Worm (Caenorhabditis elegans) whole organism, L4 larva: Measurements from ENCODE around the gene F54E4.2.

ENCODE experiments used
- T20F7.1 ChIP-seq: fragments of 200-800 bp; sonication (Bioruptor generic); optimal IDR thresholded peaks from 2 replicates; lab custom pipeline; 2018; ENCODE audit warnings: mild to moderate bottlenecking, missing genetic modification characterization, missing compliant biosample characterization
- Y105C5A.15 ChIP-seq: fragments of 200-800 bp; sonication (Bioruptor generic); IDR thresholded peaks from 2 replicates; pipeline ENCODE4 v1.3.6; 2022; ENCODE audit warnings: missing genetic modification characterization, missing compliant biosample characterization
- Y5F2A.4 ChIP-seq: fragments of 200-800 bp; sonication (Bioruptor generic); optimal IDR thresholded peaks from 2 replicates; lab custom pipeline; 2018; ENCODE audit warnings: mild to moderate bottlenecking, missing genetic modification characterization, missing compliant biosample characterization
- ZK546.5 ChIP-seq, 2 experiments: sonication (generic microtip); optimal IDR thresholded peaks; 2 replicates each; lab custom pipeline; 2017; ENCODE audit warnings: missing biosample characterization in 2 of 2, missing genetic modification characterization in 2 of 2
- aha-1 ChIP-seq: fragments of 150-350 bp; peaks from one replicate; lab custom pipeline; 2014; ENCODE audit warnings: missing biosample characterization, missing genetic modification characterization
- ceh-20 ChIP-seq: fragments of 200-800 bp; sonication (Bioruptor generic); IDR thresholded peaks from 2 replicates; pipeline ENCODE4 v1.3.6; 2022; ENCODE audit warnings: missing genetic modification reagents, missing genetic modification characterization, missing compliant biosample characterization
- cey-2 ChIP-seq: sonication (generic microtip); optimal IDR thresholded peaks from 3 replicates; lab custom pipeline; 2017; ENCODE audit warnings: missing genetic modification characterization, mild to moderate bottlenecking, missing compliant biosample characterization, antibody characterized with exemption, borderline replicate concordance; ENCODE audit not compliant: insufficient read depth
- ctbp-1 ChIP-seq: fragments of 200-800 bp; sonication (Bioruptor generic); IDR thresholded peaks from 2 replicates; pipeline ENCODE4 v1.3.6; 2022; ENCODE audit warnings: missing genetic modification reagents, missing genetic modification characterization, missing compliant biosample characterization
- daf-12 ChIP-seq: fragments of 150-350 bp; optimal IDR thresholded peaks from 2 replicates; lab custom pipeline; 2014; ENCODE audit warnings: missing biosample characterization, missing genetic modification reagents, missing genetic modification characterization
- daf-16 ChIP-seq, 3 experiments: sonication (generic microtip); optimal IDR thresholded peaks; 2 replicates each; lab custom pipeline; 2016 to 2017; ENCODE audit warnings: missing genetic modification characterization in 3 of 3, missing genetic modification reagents in 3 of 3, mild to moderate bottlenecking in 2 of 3, missing compliant biosample characterization in 2 of 3, missing biosample characterization in 1 of 3, moderate library complexity in 1 of 3
- dmd-9 ChIP-seq: fragments of 200-800 bp; sonication (Bioruptor generic); IDR thresholded peaks from 2 replicates; pipeline ENCODE4 v1.3.6; 2022; ENCODE audit warnings: missing genetic modification reagents, missing genetic modification characterization, missing compliant biosample characterization
- fkh-10 ChIP-seq: fragments of 150-350 bp; optimal IDR thresholded peaks from 2 replicates; lab custom pipeline; 2014; ENCODE audit warnings: missing biosample characterization, missing genetic modification reagents, missing genetic modification characterization
- gei-8 ChIP-seq: fragments of 200-800 bp; sonication (Bioruptor generic); optimal IDR thresholded peaks from 2 replicates; lab custom pipeline; 2018; ENCODE audit warnings: mild to moderate bottlenecking, missing genetic modification characterization, missing compliant biosample characterization
- hlh-11 ChIP-seq: fragments of 200-800 bp; sonication (Bioruptor generic); optimal IDR thresholded peaks from 2 replicates; lab custom pipeline; 2018; ENCODE audit warnings: mild to moderate bottlenecking, missing genetic modification characterization, missing compliant biosample characterization
- hlh-30 ChIP-seq: sonication (generic microtip); optimal IDR thresholded peaks from 2 replicates; lab custom pipeline; 2017; ENCODE audit warnings: antibody characterized with exemption, mild to moderate bottlenecking, missing genetic modification characterization, missing compliant biosample characterization; ENCODE audit not compliant: insufficient read depth
- lin-13 ChIP-seq: fragments of 150-350 bp; optimal IDR thresholded peaks from 2 replicates; lab custom pipeline; 2014; ENCODE audit warnings: missing biosample characterization, missing genetic modification reagents, missing genetic modification characterization
- lin-39 ChIP-seq: fragments of 150-350 bp; optimal IDR thresholded peaks from 2 replicates; lab custom pipeline; 2014; ENCODE audit warnings: missing biosample characterization, missing genetic modification reagents, missing genetic modification characterization
- mep-1 ChIP-seq: fragments of 150-350 bp; sonication (generic microtip); optimal IDR thresholded peaks from 3 replicates; lab custom pipeline; 2014; ENCODE audit warnings: missing biosample characterization, missing genetic modification characterization
- nhr-11 ChIP-seq: fragments of 150-350 bp; optimal IDR thresholded peaks from 2 replicates; lab custom pipeline; 2014; ENCODE audit warnings: missing biosample characterization, missing genetic modification characterization
- nhr-28 ChIP-seq: fragments of 150-350 bp; optimal IDR thresholded peaks from 2 replicates; lab custom pipeline; 2014; ENCODE audit warnings: missing biosample characterization, missing genetic modification characterization
- nhr-48 ChIP-seq: sonication (generic microtip); optimal IDR thresholded peaks from 2 replicates; lab custom pipeline; 2016; ENCODE audit warnings: mild to moderate bottlenecking, missing genetic modification characterization, missing compliant biosample characterization
- nhr-6 ChIP-seq: fragments of 150-350 bp; optimal IDR thresholded peaks from 2 replicates; lab custom pipeline; 2014; ENCODE audit warnings: missing biosample characterization, missing genetic modification characterization
- nhr-76 ChIP-seq: fragments of 150-350 bp; optimal IDR thresholded peaks from 2 replicates; lab custom pipeline; 2014; ENCODE audit warnings: missing biosample characterization, missing genetic modification characterization
- nhr-77 ChIP-seq: fragments of 150-350 bp; optimal IDR thresholded peaks from 2 replicates; lab custom pipeline; 2014; ENCODE audit warnings: missing biosample characterization, missing genetic modification characterization
- pha-4 ChIP-seq, 2 experiments: fragments of 150-350 bp in 1 of 2; fragments of 200-800 bp in 1 of 2; sonication (Bioruptor generic) in 1 of 2; IDR thresholded peaks in 1 of 2; optimal IDR thresholded peaks in 1 of 2; 2 replicates each; pipeline versions ENCODE4 v1.3.6 to Lab custom; 2014 to 2022; ENCODE audit warnings: missing genetic modification characterization in 2 of 2, missing genetic modification reagents in 2 of 2, missing biosample characterization in 1 of 2, missing compliant biosample characterization in 1 of 2
- pqm-1 ChIP-seq: sonication (generic microtip); optimal IDR thresholded peaks from 2 replicates; lab custom pipeline; 2017; ENCODE audit warnings: missing biosample characterization, missing genetic modification characterization
- spr-3 ChIP-seq: fragments of 200-800 bp; sonication (Bioruptor generic); optimal IDR thresholded peaks from 2 replicates; lab custom pipeline; 2018; ENCODE audit warnings: mild to moderate bottlenecking, missing genetic modification characterization, missing compliant biosample characterization
- unc-62 ChIP-seq, 3 experiments: fragments of 150-350 bp in 1 of 3; sonication (generic microtip); optimal IDR thresholded peaks in 2 of 3; peaks in 1 of 3; 1 replicate in 1 of 3; 2 replicates in 2 of 3; lab custom pipeline; 2014 to 2017; ENCODE audit warnings: missing biosample characterization in 3 of 3, missing genetic modification characterization in 3 of 3, missing genetic modification reagents in 3 of 3, missing genotype in 1 of 3
- zfp-2 ChIP-seq: sonication (generic microtip); optimal IDR thresholded peaks from 2 replicates; lab custom pipeline; 2016; ENCODE audit warnings: mild to moderate bottlenecking, missing genetic modification characterization, missing compliant biosample characterization
- zip-2 ChIP-seq: fragments of 150-350 bp; optimal IDR thresholded peaks from 2 replicates; lab custom pipeline; 2014; ENCODE audit warnings: missing biosample characterization, missing genetic modification characterization
- ztf-7 ChIP-seq: fragments of 150-350 bp; optimal IDR thresholded peaks from 2 replicates; lab custom pipeline; 2014; ENCODE audit warnings: missing biosample characterization, missing genetic modification characterization

F54E4.2 gene

ce11 chrX:14657445-14657844, 28.7 kb upstream of the F54E4.2 start:
- TF ChIP-seq fkh-10 (GFP tag; lab: Kevin White, UChicago) (no peak), zfp-2 (tag; lab: Kevin White, UChicago) (no peak), gei-8 (no peak), ceh-20 (GFP tag; lab: Robert Waterston, UW) (no peak), Y105C5A.15 (GFP tag; lab: Robert Waterston, UW) (no peak), ZK546.5 (tag; optimal IDR thresholded peaks at IDR 0.05; lab: Kevin White, UChicago) (no peak), cey-2 (tag; lab: Kevin White, UChicago) (no peak)

ce11 chrX:14654668-14655067, 26.0 kb upstream of the F54E4.2 start, which contains the start of gene syg-2:
syg-2 (plus strand) TSS chrX:14654968.
- TF ChIP-seq hlh-30 (no peak), pha-4 (GFP tag; IDR thresholded peaks at IDR 0.05; lab: Robert Waterston, UW) (no peak), pha-4 (tag; optimal IDR thresholded peaks at IDR 0.05; lab: Kevin White, UChicago) (no peak), nhr-28 (no peak), lin-13 (no peak), nhr-76 (no peak), unc-62 (GFP tag; optimal IDR thresholded peaks at IDR 0.05 in 1 of 2; lab: Kevin White, UChicago) (peak in 1 of 2 experiments; percentile 89), unc-62 (tag; optimal IDR thresholded peaks at IDR 0.05; lab: Kevin White, UChicago) (no peak), daf-12 (no peak), Y5F2A.4 (GFP tag; lab: Kevin White, UChicago) (no peak)
- TF ChIP-seq, all 104 proteins: peak for 1

ce11 chrX:14653486-14653885, 24.8 kb upstream of the F54E4.2 start:
- TF ChIP-seq ztf-7 (tag; lab: Kevin White, UChicago) = no peak
- no peak for TF ChIP-seq T20F7.1 (GFP tag; lab: Kevin White, UChicago)
- TF ChIP-seq zip-2 (tag; lab: Kevin White, UChicago) = no peak
- TF ChIP-seq nhr-6 (tag; lab: Kevin White, UChicago) = no peak
- TF ChIP-seq nhr-77 = no peak
- peak in 1 of 2 experiments; percentile 25 for TF ChIP-seq daf-16 (GFP tag; optimal IDR thresholded peaks at IDR 0.05; lab: Kevin White, UChicago)
- TF ChIP-seq daf-16 (tag; optimal IDR thresholded peaks at IDR 0.05; lab: Kevin White, UChicago) = no peak
- peak; percentile 30 for TF ChIP-seq aha-1 (tag; lab: Kevin White, UChicago)
- TF ChIP-seq hlh-11 (tag; lab: Kevin White, UChicago) = peak; percentile 17
- TF ChIP-seq pqm-1 (tag; lab: Kevin White, UChicago) = no peak
- TF ChIP-seq dmd-9 (GFP tag; lab: Robert Waterston, UW) = no peak
- TF ChIP-seq nhr-11 = peak; percentile 45
- TF ChIP-seq daf-12 = no peak
- TF ChIP-seq, all 104 proteins: peak for 4

ce11 chrX:14652058-14652457, 23.3 kb upstream of the F54E4.2 start:
- TF ChIP-seq gei-8 (no peak), unc-62 (GFP tag; optimal IDR thresholded peaks at IDR 0.05 in 1 of 2; lab: Kevin White, UChicago) (peak in 1 of 2 experiments; percentile 8), unc-62 (tag; optimal IDR thresholded peaks at IDR 0.05; lab: Kevin White, UChicago) (no peak), pqm-1 (tag; lab: Kevin White, UChicago) (no peak), spr-3 (no peak), mep-1 (no peak)

ce11 chrX:14649224-14649623, 20.5 kb upstream of the F54E4.2 start:
- TF ChIP-seq pha-4 (GFP tag; IDR thresholded peaks at IDR 0.05; lab: Robert Waterston, UW) (no peak), pha-4 (tag; optimal IDR thresholded peaks at IDR 0.05; lab: Kevin White, UChicago) (no peak), nhr-48 (no peak), ctbp-1 (GFP tag; lab: Robert Waterston, UW) (peak; percentile 29; the same call in 1 of the 2 replicates), aha-1 (tag; lab: Kevin White, UChicago) (no peak)

ce11 chrX:14645392-14645791, 16.7 kb upstream of the F54E4.2 start, which contains the start of gene F54E4.4:
F54E4.4 (minus strand) TSS chrX:14645492.
- no peak for TF ChIP-seq lin-39
- TF ChIP-seq unc-62 (GFP tag; optimal IDR thresholded peaks at IDR 0.05 in 1 of 2; lab: Kevin White, UChicago) = peak in 1 of 2 experiments; percentile 13
- TF ChIP-seq unc-62 (tag; optimal IDR thresholded peaks at IDR 0.05; lab: Kevin White, UChicago) = no peak
